Worm (Caenorhabditis elegans): Measurements from ENCODE around the gene F18E3.13.

F18E3.13 gene

ce11 chrV:7381008-7381407 lies 35.0 kb upstream of the F18E3.13 start, which contains the start of gene C03G6.17:
Gene C03G6.17, minus strand, starts transcription at chrV:7381108.
- TF ChIP-seq ztf-4 (tag; optimal IDR thresholded peaks at IDR 0.05) (no peak), ceh-16 (tag; optimal IDR thresholded peaks at IDR 0.05) (no peak), nhr-12 (tag; optimal IDR thresholded peaks at IDR 0.05) (no peak)

- peak; percentile 1 for TF ChIP-seq pha-4 (tag; optimal IDR thresholded peaks at IDR 0.05)
- TF ChIP-seq nhr-237 (tag; optimal IDR thresholded peaks at IDR 0.05): no peak
- TF ChIP-seq ceh-82 (tag; optimal IDR thresholded peaks at IDR 0.05): no peak
Observed at ce11 chrV:7386052-7386573, 29.9 kb upstream of the F18E3.13 start, which contains the start of gene srp-6. Gene srp-6, minus strand, starts transcription at chrV:7386102.

- TF ChIP-seq hmg-11 (tag; optimal IDR thresholded peaks at IDR 0.05) (no peak), ama-1 (optimal IDR thresholded peaks at IDR 0.05) (no peak)
Observed at ce11 chrV:7387755-7388154, 28.2 kb upstream of the F18E3.13 start, which contains the start of gene C02H6.3. Gene C02H6.3, minus strand, starts transcription at chrV:7387855.

- TF ChIP-seq nhr-43 (tag; optimal IDR thresholded peaks at IDR 0.05; ENCODE audit: poor library complexity, severe bottlenecking) (no peak), nhr-11 (tag; optimal IDR thresholded peaks at IDR 0.05) (no peak), lin-15B (tag; optimal IDR thresholded peaks at IDR 0.05) (no peak), hmg-11 (tag; optimal IDR thresholded peaks at IDR 0.05) (no peak), elt-2 (tag; optimal IDR thresholded peaks at IDR 0.05) (no peak), unc-39 (tag; optimal IDR thresholded peaks at IDR 0.05) (no peak), nhr-76 (tag; optimal IDR thresholded peaks at IDR 0.05) (no peak), nhr-237 (tag; optimal IDR thresholded peaks at IDR 0.05) (no peak), ama-1 (optimal IDR thresholded peaks at IDR 0.05) (no peak), lin-39 (tag; optimal IDR thresholded peaks at IDR 0.05) (no peak), nhr-12 (tag; optimal IDR thresholded peaks at IDR 0.05) (no peak), nhr-25 (tag; optimal IDR thresholded peaks at IDR 0.05) (no peak)
Observed at ce11 chrV:7389771-7390170, 26.2 kb upstream of the F18E3.13 start, which contains the start of gene C02H6.1. Gene C02H6.1, minus strand, starts transcription at chrV:7389871.

- peak; percentile 9 for TF ChIP-seq pqm-1 (tag; optimal IDR thresholded peaks at IDR 0.05)
- no peak for TF ChIP-seq elt-3 (tag; optimal IDR thresholded peaks at IDR 0.05)
- no peak for TF ChIP-seq ceh-28 (tag; optimal IDR thresholded peaks at IDR 0.05)
- no peak for TF ChIP-seq ztf-11 (tag; optimal IDR thresholded peaks at IDR 0.05)
- no peak for TF ChIP-seq ZK546.5 (tag; optimal IDR thresholded peaks at IDR 0.05)
- TF ChIP-seq jun-1 (tag; optimal IDR thresholded peaks at IDR 0.05): no peak
- peak; percentile 60 for TF ChIP-seq elt-2 (tag; optimal IDR thresholded peaks at IDR 0.05)
- TF ChIP-seq nhr-67 (tag; optimal IDR thresholded peaks at IDR 0.05): no peak
- peak; percentile 48 for TF ChIP-seq pha-4 (tag; optimal IDR thresholded peaks at IDR 0.05)
Observed at ce11 chrV:7391933-7392332, 24.0 kb upstream of the F18E3.13 start, which contains the start of gene fbxa-105. Gene fbxa-105, minus strand, starts transcription at chrV:7392029.

ce11 chrV:7395359-7395758 lies 20.6 kb upstream of the F18E3.13 start, which contains the start of gene srx-9:
Gene srx-9, minus strand, starts transcription at chrV:7395459.
- no peak for TF ChIP-seq nfya-1 (tag; optimal IDR thresholded peaks at IDR 0.05; ENCODE audit: insufficient read depth)

- no peak for TF ChIP-seq ceh-28 (tag; optimal IDR thresholded peaks at IDR 0.05)
Observed at ce11 chrV:7399202-7399601, 16.8 kb upstream of the F18E3.13 start, which contains the start of gene gst-41. Gene gst-41, minus strand, starts transcription at chrV:7399302.

ce11 chrV:7400095-7400494 lies 15.9 kb upstream of the F18E3.13 start, which contains the start of gene cnc-9:
Gene cnc-9, minus strand, starts transcription at chrV:7400195.
- no peak for TF ChIP-seq ztf-11 (tag; optimal IDR thresholded peaks at IDR 0.05)
- no peak for TF ChIP-seq nhr-67 (tag; optimal IDR thresholded peaks at IDR 0.05)
- TF ChIP-seq fkh-2 (tag; optimal IDR thresholded peaks at IDR 0.05): no peak
- TF ChIP-seq sea-2 (GFP tag; optimal IDR thresholded peaks at IDR 0.05): no peak
- TF ChIP-seq ceh-28 (tag; optimal IDR thresholded peaks at IDR 0.05): no peak
- no peak for TF ChIP-seq egl-27 (tag; optimal IDR thresholded peaks at IDR 0.05)
- no peak for TF ChIP-seq nhr-12 (tag; optimal IDR thresholded peaks at IDR 0.05)
- no peak for TF ChIP-seq mdl-1 (tag; optimal IDR thresholded peaks at IDR 0.05)
- no peak for TF ChIP-seq jun-1 (tag; optimal IDR thresholded peaks at IDR 0.05)
- TF ChIP-seq daf-12 (tag; optimal IDR thresholded peaks at IDR 0.05): no peak
- no peak for TF ChIP-seq elt-2 (tag; optimal IDR thresholded peaks at IDR 0.05)
- TF ChIP-seq eor-1 (tag; optimal IDR thresholded peaks at IDR 0.05): no peak
- no peak for TF ChIP-seq lin-15B (tag; optimal IDR thresholded peaks at IDR 0.05)
- TF ChIP-seq mml-1 (tag; optimal IDR thresholded peaks at IDR 0.05): no peak
- no peak for TF ChIP-seq skn-1 (tag; optimal IDR thresholded peaks at IDR 0.05)
- no peak for TF ChIP-seq aly-2 (tag; optimal IDR thresholded peaks at IDR 0.05)
- no peak for TF ChIP-seq ceh-82 (tag; optimal IDR thresholded peaks at IDR 0.05)

Data from whole organism, L3 larva.